Worm (Caenorhabditis elegans): ENCODE results near the gene C11H1.7.

ce11 chrX:14312416-14312815 is 14.8 kb upstream of the C11H1.7 start:
- TF ChIP-seq him-1 (tag; optimal IDR thresholded peaks at IDR 0.05) (no peak), W03F9.2 (tag; optimal IDR thresholded peaks at IDR 0.05) (peak; percentile 10), dao-5 (tag; optimal IDR thresholded peaks at IDR 0.05) (no peak)

All from whole organism, L4/young adult.